Worm (Caenorhabditis elegans): ENCODE results near the gene lars-1.

ce11 chrIII:4168665-4169064 lies 17.9 kb downstream of the lars-1 start, which contains the start of gene ccdc-55:
- TF ChIP-seq ceh-82 (tag; optimal IDR thresholded peaks at IDR 0.05) = no peak
- TF ChIP-seq ceh-28 (tag; optimal IDR thresholded peaks at IDR 0.05) = no peak
- no peak for TF ChIP-seq skn-1 (tag; optimal IDR thresholded peaks at IDR 0.05)
- TF ChIP-seq nhr-11 (tag; optimal IDR thresholded peaks at IDR 0.05) = no peak
- TF ChIP-seq fos-1 (tag; optimal IDR thresholded peaks at IDR 0.05) = no peak

Data from whole organism, L3 larva.